Worm (Caenorhabditis elegans): Measurements from ENCODE around the gene F45H10.2.

ce11 chrII:13487563-13487962 lies 5.3 kb downstream of the F45H10.2 start:
- no peak for TF ChIP-seq ets-4 (tag; optimal IDR thresholded peaks at IDR 0.05)
- no peak for TF ChIP-seq hlh-30 (tag; optimal IDR thresholded peaks at IDR 0.05; ENCODE audit: insufficient read depth)
- no peak for TF ChIP-seq tbx-2 (tag; optimal IDR thresholded peaks at IDR 0.05)
- TF ChIP-seq pqm-1 (tag; optimal IDR thresholded peaks at IDR 0.05) = no peak
